Worm (Caenorhabditis elegans) whole organism, L2 larva: ENCODE measurements around the gene nlp-76.
A peak's percentile ranks its signal among the peaks of the same experiment; 100 is the strongest.

Experiments used
- F13H6.1 ChIP-seq: sonication (generic microtip); optimal IDR thresholded peaks from 2 replicates; lab custom pipeline; 2016; ENCODE audit warnings: missing genetic modification characterization, missing compliant biosample characterization
- alr-1 ChIP-seq: fragments of 150-350 bp; optimal IDR thresholded peaks from 2 replicates; lab custom pipeline; 2014; ENCODE audit warnings: missing biosample characterization, missing genetic modification characterization
- ama-1 ChIP-seq: fragments of 150-350 bp; optimal IDR thresholded peaks from 2 replicates; lab custom pipeline; 2018; ENCODE audit warnings: inconsistent platforms
- egl-27 ChIP-seq: sonication (generic microtip); optimal IDR thresholded peaks from 3 replicates; lab custom pipeline; 2017; ENCODE audit warnings: missing biosample characterization, missing genetic modification reagents, missing genetic modification characterization
- elt-1 ChIP-seq: fragments of 150-350 bp; optimal IDR thresholded peaks from 2 replicates; lab custom pipeline; 2014; ENCODE audit warnings: missing biosample characterization, missing genetic modification characterization
- gmeb-1 ChIP-seq: fragments of 150-350 bp; optimal IDR thresholded peaks from 2 replicates; lab custom pipeline; 2014; ENCODE audit warnings: missing biosample characterization, missing genetic modification characterization
- lin-39 ChIP-seq: fragments of 150-350 bp; optimal IDR thresholded peaks from 2 replicates; lab custom pipeline; 2014; ENCODE audit warnings: missing biosample characterization, missing genetic modification reagents, missing genetic modification characterization
- lsy-2 ChIP-seq, 2 experiments: fragments of 150-350 bp in 1 of 2; sonication (generic microtip) in 1 of 2; optimal IDR thresholded peaks; 2 replicates each; lab custom pipeline; 2014 to 2017; ENCODE audit warnings: missing biosample characterization in 2 of 2, missing genetic modification characterization in 2 of 2
- mab-5 ChIP-seq: fragments of 150-350 bp; optimal IDR thresholded peaks from 2 replicates; lab custom pipeline; 2014; ENCODE audit warnings: missing biosample characterization, missing genetic modification characterization
- nhr-11 ChIP-seq: fragments of 150-350 bp; optimal IDR thresholded peaks from 2 replicates; lab custom pipeline; 2014; ENCODE audit warnings: missing biosample characterization, missing genetic modification characterization
- nhr-21 ChIP-seq: fragments of 150-350 bp; optimal IDR thresholded peaks from 2 replicates; lab custom pipeline; 2014; ENCODE audit warnings: missing biosample characterization, missing genetic modification characterization
- nhr-77 ChIP-seq: fragments of 150-350 bp; optimal IDR thresholded peaks from 2 replicates; lab custom pipeline; 2014; ENCODE audit warnings: missing biosample characterization, missing genetic modification characterization
- skn-1 ChIP-seq: sonication (generic microtip); optimal IDR thresholded peaks from 2 replicates; lab custom pipeline; 2017; ENCODE audit warnings: missing biosample characterization, missing genetic modification characterization
- zag-1 ChIP-seq: fragments of 150-350 bp; optimal IDR thresholded peaks from 2 replicates; lab custom pipeline; 2014; ENCODE audit warnings: missing biosample characterization, missing genetic modification characterization

DNA sequence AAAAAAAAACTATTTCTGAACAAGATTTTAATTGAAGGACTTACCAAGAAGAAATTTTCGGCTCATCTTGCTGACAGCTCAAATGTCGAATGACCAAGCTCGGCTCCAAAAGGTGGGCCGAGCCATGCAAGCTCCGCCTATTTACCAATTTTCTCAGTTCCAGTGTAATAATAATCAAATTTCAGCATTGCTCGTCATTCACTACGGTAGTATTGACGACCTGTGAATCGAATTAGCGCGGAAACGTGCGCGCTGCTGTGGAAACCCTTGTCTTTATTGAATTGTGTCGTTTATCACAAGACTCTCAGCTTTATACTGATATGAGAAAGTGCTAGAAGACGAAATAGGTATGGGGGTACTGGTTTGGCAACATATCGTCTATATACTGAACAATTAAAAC, at the start of gene nlp-76:
- no peak for TF ChIP-seq egl-27 (tag; lab: Kevin White, UChicago)
- no peak for TF ChIP-seq nhr-11 (tag; lab: Kevin White, UChicago)
- no peak for TF ChIP-seq skn-1
- no peak for TF ChIP-seq lin-39
- no peak for TF ChIP-seq gmeb-1 (tag; lab: Kevin White, UChicago)
- TF ChIP-seq nhr-77 (tag; lab: Kevin White, UChicago), result no peak
- no peak for TF ChIP-seq zag-1 (tag; lab: Kevin White, UChicago)
- TF ChIP-seq nhr-21 (tag; lab: Kevin White, UChicago), result no peak
- no peak for TF ChIP-seq mab-5
- TF ChIP-seq alr-1 (tag; lab: Kevin White, UChicago), result no peak
- TF ChIP-seq lsy-2 (tag; optimal IDR thresholded peaks at IDR 0.05; lab: Kevin White, UChicago), result no peak
- TF ChIP-seq ama-1, result peak; percentile 93
- no peak for TF ChIP-seq elt-1 (tag; lab: Kevin White, UChicago)
- TF ChIP-seq F13H6.1 (tag; lab: Kevin White, UChicago), result no peak
